Fruit fly (Drosophila melanogaster) whole organism: Measurements from ENCODE around the gene CG43091.

Source experiments
- Dll ChIP-seq: fragments of >200 bp; optimal IDR thresholded peaks from 2 replicates; lab custom pipeline; 2017
- pan ChIP-seq: fragments of >200 bp; optimal IDR thresholded peaks from 2 replicates; lab custom pipeline; 2017
- psq ChIP-seq: fragments of >200 bp; optimal IDR thresholded peaks from 2 replicates; lab custom pipeline; 2017

DNA sequence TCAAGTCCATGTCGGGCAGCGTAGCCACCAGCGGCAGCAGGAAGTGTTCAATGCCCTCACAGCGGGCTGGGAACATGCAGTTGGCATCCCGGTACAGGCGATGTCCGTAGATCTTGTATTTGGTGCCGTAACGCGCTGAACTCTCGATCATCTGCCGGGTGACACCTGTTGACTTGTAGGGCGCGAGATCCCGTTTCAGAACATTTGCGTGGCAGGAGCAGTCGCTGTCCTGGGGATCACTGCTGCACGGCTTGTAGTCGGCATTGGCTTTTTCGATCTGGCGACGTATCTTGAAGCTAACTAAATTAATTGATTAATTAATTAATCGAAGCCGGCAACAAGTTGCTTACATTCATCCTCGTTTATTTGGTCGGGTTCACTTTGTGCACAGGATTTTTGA is 18.5 kb downstream of the CG43091 start:
- no peak for TF ChIP-seq psq (lab: Kevin White, UChicago)
- TF ChIP-seq pan (lab: Kevin White, UChicago) = no peak
- TF ChIP-seq Dll (lab: Kevin White, UChicago) = no peak
